Fruit fly (Drosophila melanogaster): ENCODE measurements around the gene CG46301.

DNA sequence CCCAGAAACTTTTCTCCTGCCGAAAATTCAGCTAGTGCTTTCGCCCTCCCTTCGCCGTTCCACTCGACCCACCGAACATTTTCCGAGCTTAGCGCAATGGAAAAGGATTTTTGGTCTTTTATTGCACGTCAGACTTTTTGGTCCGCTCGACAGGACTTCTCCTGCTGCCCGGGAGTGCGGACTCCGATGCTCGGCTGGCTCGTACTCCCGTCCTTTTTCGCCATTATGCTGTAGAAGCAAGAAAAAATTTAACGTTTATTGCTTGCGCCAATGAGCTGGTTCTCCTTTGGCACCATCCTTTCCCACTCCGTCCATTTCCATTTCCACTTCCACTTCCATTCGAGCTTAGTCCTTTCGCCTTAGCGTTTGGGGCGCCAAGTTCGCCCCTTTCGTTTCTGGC lies 21.7 kb downstream of the CG46301 start:
- TF ChIP-seq CG8478 (optimal IDR thresholded peaks at IDR 0.05) (no peak), psq (optimal IDR thresholded peaks at IDR 0.05) (no peak), usp (GFP tag; optimal IDR thresholded peaks at IDR 0.05) (no peak), EcR (GFP tag; optimal IDR thresholded peaks at IDR 0.05) (no peak)
